Worm (Caenorhabditis elegans) whole organism, late embryonic: Measurements from ENCODE around the gene W08E12.8.

ENCODE experiments used
- C08G9.2 ChIP-seq: sonication (generic microtip); optimal IDR thresholded peaks from 2 replicates; lab custom pipeline; 2016; ENCODE audit warnings: mild to moderate bottlenecking, missing genetic modification characterization, moderate library complexity, missing compliant biosample characterization
- F13H6.1 ChIP-seq: sonication (generic microtip); optimal IDR thresholded peaks from 2 replicates; lab custom pipeline; 2016; ENCODE audit warnings: missing genetic modification characterization, missing compliant biosample characterization
- K09A11.1 ChIP-seq: sonication (generic microtip); optimal IDR thresholded peaks from 2 replicates; lab custom pipeline; 2017; ENCODE audit warnings: antibody characterized with exemption, mild to moderate bottlenecking, missing genetic modification characterization, missing compliant biosample characterization; ENCODE audit not compliant: insufficient read depth
- T23F11.4 ChIP-seq: fragments of 200-800 bp; sonication (Bioruptor generic); optimal IDR thresholded peaks from 2 replicates; lab custom pipeline; 2018; ENCODE audit warnings: mild to moderate bottlenecking, missing genetic modification characterization, missing compliant biosample characterization
- Y22D7AL.16 ChIP-seq: sonication (generic microtip); optimal IDR thresholded peaks from 2 replicates; lab custom pipeline; 2016; ENCODE audit warnings: missing genetic modification characterization, missing compliant biosample characterization
- ama-1 ChIP-seq: fragments of 150-350 bp; optimal IDR thresholded peaks from 2 replicates; lab custom pipeline; 2014
- ceh-18 ChIP-seq: sonication (generic microtip); optimal IDR thresholded peaks from 2 replicates; lab custom pipeline; 2016; ENCODE audit warnings: missing genetic modification characterization, missing compliant biosample characterization
- ceh-19 ChIP-seq: fragments of 200-800 bp; sonication (Bioruptor generic); optimal IDR thresholded peaks from 2 replicates; lab custom pipeline; 2018; ENCODE audit warnings: mild to moderate bottlenecking, missing genetic modification characterization, missing compliant biosample characterization
- ceh-2 ChIP-seq: sonication (generic microtip); optimal IDR thresholded peaks from 2 replicates; lab custom pipeline; 2016; ENCODE audit warnings: missing genotype, missing genetic modification characterization, missing compliant biosample characterization
- ceh-22 ChIP-seq: sonication (generic microtip); optimal IDR thresholded peaks from 2 replicates; lab custom pipeline; 2017; ENCODE audit warnings: missing biosample characterization, missing genetic modification characterization
- ceh-24 ChIP-seq: sonication (generic microtip); optimal IDR thresholded peaks from 2 replicates; lab custom pipeline; 2016; ENCODE audit warnings: mild to moderate bottlenecking, missing genetic modification characterization, missing compliant biosample characterization
- ceh-45 ChIP-seq: fragments of 200-800 bp; sonication (Bioruptor generic); IDR thresholded peaks from 2 replicates; pipeline ENCODE4 v1.3.6; 2022; ENCODE audit warnings: missing genetic modification reagents, missing genetic modification characterization, missing compliant biosample characterization
- ceh-48 ChIP-seq: sonication (generic microtip); optimal IDR thresholded peaks from 2 replicates; lab custom pipeline; 2016; ENCODE audit warnings: missing genetic modification characterization, inconsistent platforms, missing compliant biosample characterization
- dmd-4 ChIP-seq: sonication (generic microtip); optimal IDR thresholded peaks from 2 replicates; lab custom pipeline; 2016; ENCODE audit warnings: borderline replicate concordance, missing genetic modification characterization, missing compliant biosample characterization
- elt-4 ChIP-seq: sonication (generic microtip); optimal IDR thresholded peaks from 2 replicates; lab custom pipeline; 2016; ENCODE audit warnings: missing genetic modification characterization, missing compliant biosample characterization
- fax-1 ChIP-seq: sonication (generic microtip); optimal IDR thresholded peaks from 2 replicates; lab custom pipeline; 2016; ENCODE audit warnings: missing genotype, missing genetic modification characterization, missing compliant biosample characterization
- fkh-10 ChIP-seq: fragments of 150-350 bp; optimal IDR thresholded peaks from 2 replicates; lab custom pipeline; 2014; ENCODE audit warnings: missing biosample characterization, missing genetic modification reagents, missing genetic modification characterization
- fkh-6 ChIP-seq: sonication (generic microtip); optimal IDR thresholded peaks from 2 replicates; lab custom pipeline; 2016; ENCODE audit warnings: missing genetic modification characterization, missing compliant biosample characterization
- gmeb-2 ChIP-seq: sonication (generic microtip); optimal IDR thresholded peaks from 2 replicates; lab custom pipeline; 2016; ENCODE audit warnings: missing genetic modification characterization, inconsistent platforms, missing compliant biosample characterization
- hlh-13 ChIP-seq: fragments of 200-800 bp; sonication (Bioruptor generic); optimal IDR thresholded peaks from 2 replicates; lab custom pipeline; 2018; ENCODE audit warnings: mild to moderate bottlenecking, missing genetic modification characterization, missing compliant biosample characterization
- hlh-30 ChIP-seq: sonication (generic microtip); optimal IDR thresholded peaks from 2 replicates; lab custom pipeline; 2017; ENCODE audit warnings: antibody characterized with exemption, missing genetic modification characterization, missing compliant biosample characterization; ENCODE audit not compliant: insufficient read depth
- hlh-6 ChIP-seq: sonication (generic microtip); optimal IDR thresholded peaks from 2 replicates; lab custom pipeline; 2016; ENCODE audit warnings: missing genotype, missing genetic modification characterization, missing compliant biosample characterization
- madf-2 ChIP-seq: sonication (generic microtip); optimal IDR thresholded peaks from 2 replicates; lab custom pipeline; 2017; ENCODE audit warnings: missing genetic modification characterization, missing compliant biosample characterization
- mec-3 ChIP-seq: sonication (generic microtip); optimal IDR thresholded peaks from 2 replicates; lab custom pipeline; 2016; ENCODE audit warnings: borderline replicate concordance, missing genetic modification characterization, missing compliant biosample characterization
- nfya-1 ChIP-seq: sonication (generic microtip); optimal IDR thresholded peaks from 2 replicates; lab custom pipeline; 2017; ENCODE audit warnings: missing genetic modification characterization, mild to moderate bottlenecking, missing compliant biosample characterization, antibody characterized with exemption, moderate library complexity
- npax-4 ChIP-seq: sonication (generic microtip); optimal IDR thresholded peaks from 2 replicates; lab custom pipeline; 2016; ENCODE audit warnings: missing genetic modification characterization, missing compliant biosample characterization
- pat-9 ChIP-seq: fragments of 200-800 bp; sonication (Bioruptor generic); optimal IDR thresholded peaks from 2 replicates; lab custom pipeline; 2018; ENCODE audit warnings: mild to moderate bottlenecking, missing genetic modification characterization, moderate library complexity, missing compliant biosample characterization
- pha-2 ChIP-seq: sonication (generic microtip); optimal IDR thresholded peaks from 2 replicates; lab custom pipeline; 2017; ENCODE audit warnings: mild to moderate bottlenecking, missing genetic modification characterization, missing compliant biosample characterization
- pha-4 ChIP-seq: fragments of 150-350 bp; optimal IDR thresholded peaks from 2 replicates; lab custom pipeline; 2018; ENCODE audit warnings: missing biosample characterization, missing genetic modification reagents, missing genetic modification characterization
- rnt-1 ChIP-seq: sonication (generic microtip); optimal IDR thresholded peaks from 2 replicates; lab custom pipeline; 2016; ENCODE audit warnings: missing genetic modification characterization, missing compliant biosample characterization
- sox-2 ChIP-seq: fragments of 200-800 bp; sonication (Bioruptor generic); IDR thresholded peaks from 2 replicates; pipeline ENCODE4 v1.3.6; 2022; ENCODE audit warnings: missing genetic modification reagents, missing genetic modification characterization, missing compliant biosample characterization
- tbx-2 ChIP-seq: sonication (generic microtip); optimal IDR thresholded peaks from 2 replicates; lab custom pipeline; 2016; ENCODE audit warnings: missing genetic modification characterization, missing compliant biosample characterization
- tbx-7 ChIP-seq: sonication (generic microtip); optimal IDR thresholded peaks from 2 replicates; lab custom pipeline; 2016; ENCODE audit warnings: missing genotype, missing genetic modification characterization, missing compliant biosample characterization
- unc-86 ChIP-seq: sonication (generic microtip); optimal IDR thresholded peaks from 2 replicates; lab custom pipeline; 2016; ENCODE audit warnings: missing genetic modification characterization, missing compliant biosample characterization
- zip-5 ChIP-seq: sonication (generic microtip); optimal IDR thresholded peaks from 2 replicates; lab custom pipeline; 2016; ENCODE audit warnings: missing genetic modification characterization, missing compliant biosample characterization
- ztf-16 ChIP-seq: sonication (generic microtip); optimal IDR thresholded peaks from 2 replicates; lab custom pipeline; 2017; ENCODE audit warnings: missing genetic modification characterization, missing compliant biosample characterization

The W08E12.8 gene

DNA sequence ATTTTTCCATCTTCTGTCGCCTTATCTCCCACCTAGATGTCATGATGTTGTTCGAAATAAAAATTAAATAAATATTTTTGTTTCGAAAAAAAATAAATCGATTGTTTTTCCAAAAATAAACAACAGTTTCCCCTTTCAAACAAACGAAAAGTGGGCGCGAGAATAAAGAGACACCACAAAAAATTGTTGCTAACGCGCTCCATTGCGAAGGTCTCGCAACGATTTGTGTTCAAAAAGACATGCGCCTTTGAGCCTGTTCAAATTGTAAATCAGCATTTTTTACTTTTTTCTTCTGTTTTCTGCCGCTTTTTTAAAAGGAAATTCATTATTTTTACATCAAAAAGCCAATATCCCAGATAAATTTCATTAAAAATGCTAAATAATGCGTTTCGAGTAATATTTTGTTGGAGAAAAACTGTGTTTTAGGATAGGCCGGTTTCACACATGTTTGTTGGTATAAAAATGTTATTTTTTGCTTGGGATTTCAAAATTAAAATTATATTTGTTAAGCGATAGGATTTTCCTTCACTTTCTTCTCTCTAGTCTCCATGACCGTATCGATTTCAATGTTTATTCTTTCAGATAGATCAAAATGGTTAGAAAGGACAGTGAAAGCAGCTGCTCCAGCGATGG is 2.5 kb downstream of the W08E12.8 start, which contains the start of gene W08E12.7 (continued):
- TF ChIP-seq ceh-18 (tag; lab: Kevin White, UChicago) (peak; percentile 87), T23F11.4 (GFP tag; lab: Kevin White, UChicago) (peak; percentile 17), ceh-19 (GFP tag; lab: Kevin White, UChicago) (peak; percentile 15), Y22D7AL.16 (tag; lab: Kevin White, UChicago) (no peak), nfya-1 (tag; lab: Kevin White, UChicago) (peak; percentile 89), fkh-6 (no peak), npax-4 (tag; lab: Kevin White, UChicago) (peak; percentile 4), fkh-10 (GFP tag; lab: Kevin White, UChicago) (no peak), unc-86 (tag; lab: Kevin White, UChicago) (peak; percentile 70), F13H6.1 (peak; percentile 57), ama-1 (lab: Kevin White, UChicago) (no peak), hlh-6 (tag; lab: Kevin White, UChicago) (no peak), C08G9.2 (tag; lab: Kevin White, UChicago) (peak; percentile 65), ceh-24 (tag; lab: Kevin White, UChicago) (peak; percentile 21), tbx-2 (tag; lab: Kevin White, UChicago) (peak; percentile 91), rnt-1 (tag; lab: Kevin White, UChicago) (peak; percentile 86), ceh-2 (tag; lab: Kevin White, UChicago) (peak; percentile 72), hlh-30 (peak; percentile 85), dmd-4 (tag; lab: Kevin White, UChicago) (peak; percentile 69), pat-9 (tag; lab: Kevin White, UChicago) (peak; percentile 35), K09A11.1 (peak; percentile 41), zip-5 (tag; lab: Kevin White, UChicago) (peak; percentile 47), sox-2 (GFP tag; lab: Robert Waterston, UW) (peak; percentile 49)

- TF ChIP-seq ceh-48 (tag; lab: Kevin White, UChicago) (no peak), mec-3 (tag; lab: Kevin White, UChicago) (no peak), ztf-16 (tag; lab: Kevin White, UChicago) (no peak), Y22D7AL.16 (tag; lab: Kevin White, UChicago) (no peak), unc-86 (tag; lab: Kevin White, UChicago) (no peak), hlh-30 (no peak), ceh-19 (GFP tag; lab: Kevin White, UChicago) (no peak), ceh-18 (tag; lab: Kevin White, UChicago) (no peak), T23F11.4 (GFP tag; lab: Kevin White, UChicago) (no peak), fkh-10 (GFP tag; lab: Kevin White, UChicago) (no peak), gmeb-2 (tag; lab: Kevin White, UChicago) (no peak), pha-4 (tag; lab: Kevin White, UChicago) (no peak), hlh-13 (GFP tag; lab: Kevin White, UChicago) (no peak)
These were observed 4.7 kb downstream of the W08E12.8 start for ce11 chrIV:3296578-3297549.

- TF ChIP-seq fax-1 (tag; lab: Kevin White, UChicago) (no peak), hlh-6 (tag; lab: Kevin White, UChicago) (no peak), C08G9.2 (tag; lab: Kevin White, UChicago) (no peak), ceh-45 (no peak), zip-5 (tag; lab: Kevin White, UChicago) (no peak), elt-4 (tag; lab: Kevin White, UChicago) (no peak), tbx-7 (no peak), ceh-24 (tag; lab: Kevin White, UChicago) (no peak), pha-2 (tag; lab: Kevin White, UChicago) (no peak), ceh-22 (tag; lab: Kevin White, UChicago) (no peak), K09A11.1 (no peak), madf-2 (tag; lab: Kevin White, UChicago) (no peak), rnt-1 (tag; lab: Kevin White, UChicago) (no peak)
These were observed 6.1 kb downstream of the W08E12.8 start, which contains the start of gene W08E12.6 for ce11 chrIV:3298300-3298699. W08E12.6 (plus strand) TSS chrIV:3298600.
